Fruit fly (Drosophila melanogaster): Measurements from ENCODE around the gene lectin-30A.

Gene lectin-30A

dm6 chr2L:9254754-9255153, at the start of gene lectin-30A:
lectin-30A (minus strand) TSS chr2L:9254854.
- TF ChIP-seq CG17806 (tag; optimal IDR thresholded peaks at IDR 0.05) (no peak), gl (tag; optimal IDR thresholded peaks at IDR 0.05) (no peak), EcR (GFP tag; optimal IDR thresholded peaks at IDR 0.05) (no peak), CG8301 (tag; optimal IDR thresholded peaks at IDR 0.05) (no peak), Pif1A (GFP tag; optimal IDR thresholded peaks at IDR 0.05) (no peak), CG34367 (tag; optimal IDR thresholded peaks at IDR 0.05) (no peak), Pif1B (GFP tag; optimal IDR thresholded peaks at IDR 0.05) (no peak), Ets98B (GFP tag; IDR thresholded peaks at IDR 0.05) (no peak), rn (GFP tag; IDR thresholded peaks at IDR 0.05) (no peak), CG4496 (GFP tag; IDR thresholded peaks at IDR 0.05) (no peak), CG13204 (GFP tag; optimal IDR thresholded peaks at IDR 0.05) (no peak), CG32121 (GFP tag; IDR thresholded peaks at IDR 0.05) (no peak), CG15710 (tag; optimal IDR thresholded peaks at IDR 0.05) (no peak), fd96Ca (GFP tag; IDR thresholded peaks at IDR 0.05) (no peak), CG12605 (GFP tag; IDR thresholded peaks at IDR 0.05) (no peak), CG9948 (tag; optimal IDR thresholded peaks at IDR 0.05) (no peak), Snoo (tag; optimal IDR thresholded peaks at IDR 0.05) (no peak), CG8159 (tag; optimal IDR thresholded peaks at IDR 0.05) (no peak), CG10348 (GFP tag; IDR thresholded peaks at IDR 0.05) (no peak), D1 (tag; optimal IDR thresholded peaks at IDR 0.05) (no peak)

DNA sequence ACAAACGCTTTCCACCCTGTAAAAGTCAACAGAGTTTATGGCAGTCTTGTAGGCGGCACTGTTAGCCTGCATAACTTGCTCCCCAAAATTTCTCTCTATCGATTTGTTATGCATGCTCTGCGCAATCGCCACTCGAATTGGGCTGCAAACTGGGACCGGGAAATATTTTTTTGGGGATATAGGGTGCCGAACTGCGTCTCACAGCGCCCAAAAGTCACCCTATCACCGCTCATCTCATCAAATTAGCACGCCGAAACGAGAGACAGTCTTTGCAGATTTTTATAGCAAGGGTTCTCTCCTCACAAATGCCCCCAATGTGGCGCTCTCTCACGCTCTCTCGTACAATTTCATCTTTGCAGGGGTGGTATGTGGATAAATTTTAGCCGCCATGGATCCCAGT, 17.5 kb upstream of the lectin-30A start:
- TF ChIP-seq CG13204 (GFP tag; optimal IDR thresholded peaks at IDR 0.05) (no peak), CG8159 (tag; optimal IDR thresholded peaks at IDR 0.05) (no peak), CG14655 (GFP tag; optimal IDR thresholded peaks at IDR 0.05) (no peak), CG34367 (tag; optimal IDR thresholded peaks at IDR 0.05) (no peak), CG4496 (GFP tag; IDR thresholded peaks at IDR 0.05) (no peak), CG15710 (tag; optimal IDR thresholded peaks at IDR 0.05) (no peak), Pif1A (GFP tag; optimal IDR thresholded peaks at IDR 0.05) (no peak), CG17806 (tag; optimal IDR thresholded peaks at IDR 0.05) (no peak), gl (tag; optimal IDR thresholded peaks at IDR 0.05) (no peak), Pif1B (GFP tag; optimal IDR thresholded peaks at IDR 0.05) (no peak), EcR (GFP tag; optimal IDR thresholded peaks at IDR 0.05) (no peak), rn (GFP tag; IDR thresholded peaks at IDR 0.05) (no peak), D1 (tag; optimal IDR thresholded peaks at IDR 0.05) (no peak), CG10348 (GFP tag; IDR thresholded peaks at IDR 0.05) (no peak), CG8301 (tag; optimal IDR thresholded peaks at IDR 0.05) (no peak)

DNA sequence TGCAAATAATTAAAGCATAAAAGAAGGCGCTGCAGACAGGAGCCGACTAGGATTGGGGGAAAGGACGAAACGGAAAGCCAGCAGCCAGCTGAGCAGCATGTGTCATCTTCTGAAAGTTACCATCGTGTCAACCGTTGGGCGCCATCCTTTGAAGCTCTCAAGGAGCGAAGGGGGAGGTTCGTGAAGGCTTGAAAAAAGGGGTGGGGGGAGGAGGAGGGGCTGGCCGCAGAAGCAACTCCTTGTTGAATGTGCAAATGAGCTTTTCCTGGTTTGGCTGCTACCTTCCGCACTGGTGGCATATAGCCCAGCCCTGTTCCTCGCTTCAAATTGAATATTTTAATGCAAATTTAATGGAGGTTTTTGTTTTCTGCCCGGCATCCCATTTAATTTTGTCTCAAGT, 11.4 kb upstream of the lectin-30A start:
- no peak for TF ChIP-seq CG9948 (tag; optimal IDR thresholded peaks at IDR 0.05)
- TF ChIP-seq rn (GFP tag; IDR thresholded peaks at IDR 0.05), result no peak
- no peak for TF ChIP-seq CG34367 (tag; optimal IDR thresholded peaks at IDR 0.05)
- TF ChIP-seq CG8159 (tag; optimal IDR thresholded peaks at IDR 0.05), result no peak
- TF ChIP-seq Ets98B (GFP tag; IDR thresholded peaks at IDR 0.05), result no peak
- no peak for TF ChIP-seq Pif1A (GFP tag; optimal IDR thresholded peaks at IDR 0.05)
- no peak for TF ChIP-seq EcR (GFP tag; optimal IDR thresholded peaks at IDR 0.05)
- no peak for TF ChIP-seq CG17806 (tag; optimal IDR thresholded peaks at IDR 0.05)
- TF ChIP-seq CG4496 (GFP tag; IDR thresholded peaks at IDR 0.05), result no peak
- no peak for TF ChIP-seq CG32121 (GFP tag; IDR thresholded peaks at IDR 0.05)
- no peak for TF ChIP-seq CG10348 (GFP tag; IDR thresholded peaks at IDR 0.05)

DNA sequence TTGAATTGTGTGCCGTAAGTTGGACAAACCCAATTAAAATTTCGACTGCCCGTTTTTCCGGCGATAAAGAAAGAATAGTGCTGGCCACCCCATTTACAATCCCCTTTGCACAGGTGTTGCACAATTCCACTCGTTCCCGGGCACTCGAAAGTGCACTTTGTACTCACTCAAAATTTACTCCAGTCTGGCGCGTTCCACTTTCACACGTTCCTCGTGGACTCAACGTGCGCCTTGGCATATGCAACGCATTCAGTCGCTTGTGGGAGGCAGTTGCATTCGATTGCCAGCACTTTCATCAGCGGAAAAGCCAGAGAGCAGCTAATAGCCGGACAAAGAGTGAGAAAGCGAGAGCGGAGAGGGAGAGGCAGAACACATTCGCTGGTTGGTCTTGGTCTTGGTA, 1.7 kb upstream of the lectin-30A start, which contains the start of gene Ggamma30A:
Ggamma30A (plus strand) TSS at position 248 of the 400 bp plus-strand sequence.
- no peak for TF ChIP-seq gl (tag; optimal IDR thresholded peaks at IDR 0.05)

- TF ChIP-seq fd96Ca (GFP tag; IDR thresholded peaks at IDR 0.05) (no peak), CG14655 (GFP tag; optimal IDR thresholded peaks at IDR 0.05) (no peak), CG12605 (GFP tag; IDR thresholded peaks at IDR 0.05) (no peak), CG4496 (GFP tag; IDR thresholded peaks at IDR 0.05) (no peak), CG8301 (tag; optimal IDR thresholded peaks at IDR 0.05) (no peak), CG15710 (tag; optimal IDR thresholded peaks at IDR 0.05) (no peak), CG34367 (tag; optimal IDR thresholded peaks at IDR 0.05) (no peak), gl (tag; optimal IDR thresholded peaks at IDR 0.05) (no peak), rn (GFP tag; IDR thresholded peaks at IDR 0.05) (no peak), CG13204 (GFP tag; optimal IDR thresholded peaks at IDR 0.05) (no peak), EcR (GFP tag; optimal IDR thresholded peaks at IDR 0.05) (no peak), CG17806 (tag; optimal IDR thresholded peaks at IDR 0.05) (no peak), Ets98B (GFP tag; IDR thresholded peaks at IDR 0.05) (no peak)
Measured at dm6 chr2L:9252947-9253346, 1.7 kb downstream of the lectin-30A start, which contains the start of gene borr. borr (minus strand) TSS chr2L:9253118.

DNA sequence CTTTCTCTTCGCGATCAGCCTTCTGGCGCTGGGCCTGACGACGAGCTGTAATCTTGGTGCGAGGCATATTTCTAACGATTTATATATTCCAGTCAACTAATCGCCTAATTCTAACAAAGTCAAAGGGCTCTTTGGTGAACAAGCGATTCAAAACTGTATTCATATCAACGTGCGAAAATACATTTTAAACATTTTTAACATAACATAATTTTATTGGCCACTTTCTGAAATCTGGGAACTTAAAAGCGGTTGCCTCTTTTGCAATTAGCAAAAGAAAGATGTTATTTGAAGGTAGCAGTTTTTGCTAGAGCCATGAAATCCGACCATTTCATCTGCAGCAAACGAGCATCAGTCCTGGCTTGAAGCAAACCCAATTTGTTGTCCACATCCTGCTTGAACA, 3.7 kb downstream of the lectin-30A start, which contains the start of gene aust:
aust (minus strand) TSS at position 101 of the 400 bp plus-strand sequence.
- TF ChIP-seq CG15710 (tag; optimal IDR thresholded peaks at IDR 0.05) (no peak), CG17806 (tag; optimal IDR thresholded peaks at IDR 0.05) (no peak), EcR (GFP tag; optimal IDR thresholded peaks at IDR 0.05) (no peak), CG12605 (GFP tag; IDR thresholded peaks at IDR 0.05) (no peak), CG10348 (GFP tag; IDR thresholded peaks at IDR 0.05) (no peak), CG4496 (GFP tag; IDR thresholded peaks at IDR 0.05) (no peak), Snoo (tag; optimal IDR thresholded peaks at IDR 0.05) (no peak), rn (GFP tag; IDR thresholded peaks at IDR 0.05) (no peak), CG9948 (tag; optimal IDR thresholded peaks at IDR 0.05) (no peak), CG13204 (GFP tag; optimal IDR thresholded peaks at IDR 0.05) (no peak), CG8159 (tag; optimal IDR thresholded peaks at IDR 0.05) (no peak), D1 (tag; optimal IDR thresholded peaks at IDR 0.05) (no peak), Pif1B (GFP tag; optimal IDR thresholded peaks at IDR 0.05) (no peak)
